Worm (Caenorhabditis elegans): ENCODE measurements around the gene ZK180.6.

ZK180.6 gene

ce11 chrIV:4482531-4482930, 42.3 kb downstream of the ZK180.6 start, which contains the start of gene M01H9.4 (continued):
- TF ChIP-seq jun-1 (tag; optimal IDR thresholded peaks at IDR 0.05): peak; percentile 70
- no peak for TF ChIP-seq nhr-25 (tag; optimal IDR thresholded peaks at IDR 0.05)
- TF ChIP-seq daf-12 (tag; optimal IDR thresholded peaks at IDR 0.05): no peak
- no peak for TF ChIP-seq snpc-4 (tag; optimal IDR thresholded peaks at IDR 0.05)
- TF ChIP-seq lin-39 (tag; optimal IDR thresholded peaks at IDR 0.05): no peak

ce11 chrIV:4481298-4481697, 43.5 kb downstream of the ZK180.6 start:
- TF ChIP-seq elt-2 (tag; optimal IDR thresholded peaks at IDR 0.05) (peak; percentile 59), pqm-1 (tag; optimal IDR thresholded peaks at IDR 0.05) (peak; percentile 22), ama-1 (optimal IDR thresholded peaks at IDR 0.05) (no peak)

ce11 chrIV:4480027-4480426, 44.8 kb downstream of the ZK180.6 start, which contains the start of gene M01H9.10:
M01H9.10 (minus strand) TSS chrIV:4480127.
- TF ChIP-seq mml-1 (tag; optimal IDR thresholded peaks at IDR 0.05) (no peak), lsy-12 (tag; optimal IDR thresholded peaks at IDR 0.05) (no peak), ztf-4 (tag; optimal IDR thresholded peaks at IDR 0.05) (no peak), elt-3 (tag; optimal IDR thresholded peaks at IDR 0.05) (no peak), snpc-4 (tag; optimal IDR thresholded peaks at IDR 0.05) (no peak), hmg-11 (tag; optimal IDR thresholded peaks at IDR 0.05) (no peak), egl-27 (tag; optimal IDR thresholded peaks at IDR 0.05) (no peak), zag-1 (tag; optimal IDR thresholded peaks at IDR 0.05) (no peak), nfya-1 (tag; optimal IDR thresholded peaks at IDR 0.05; ENCODE audit: insufficient read depth) (no peak), ceh-82 (tag; optimal IDR thresholded peaks at IDR 0.05) (no peak), ZK546.5 (tag; optimal IDR thresholded peaks at IDR 0.05) (no peak), ztf-11 (tag; optimal IDR thresholded peaks at IDR 0.05) (no peak), fkh-10 (GFP tag; optimal IDR thresholded peaks at IDR 0.05) (no peak), egl-5 (tag; optimal IDR thresholded peaks at IDR 0.05) (no peak), nhr-23 (tag; optimal IDR thresholded peaks at IDR 0.05) (no peak), unc-62 (GFP tag; optimal IDR thresholded peaks at IDR 0.05) (no peak), ceh-28 (tag; optimal IDR thresholded peaks at IDR 0.05) (no peak), fos-1 (tag; optimal IDR thresholded peaks at IDR 0.05) (no peak)

ce11 chrIV:4478612-4479011, 46.2 kb downstream of the ZK180.6 start:
- TF ChIP-seq nhr-76 (tag; optimal IDR thresholded peaks at IDR 0.05): no peak
- no peak for TF ChIP-seq daf-12 (tag; optimal IDR thresholded peaks at IDR 0.05)
- TF ChIP-seq ceh-28 (tag; optimal IDR thresholded peaks at IDR 0.05): no peak
- TF ChIP-seq aly-2 (tag; optimal IDR thresholded peaks at IDR 0.05): no peak
- no peak for TF ChIP-seq ceh-16 (tag; optimal IDR thresholded peaks at IDR 0.05)
- no peak for TF ChIP-seq unc-62 (GFP tag; optimal IDR thresholded peaks at IDR 0.05)
- peak; percentile 24 for TF ChIP-seq pha-4 (tag; optimal IDR thresholded peaks at IDR 0.05)
- TF ChIP-seq pqm-1 (tag; optimal IDR thresholded peaks at IDR 0.05): peak; percentile 31
- TF ChIP-seq unc-39 (tag; optimal IDR thresholded peaks at IDR 0.05): no peak
- no peak for TF ChIP-seq nhr-237 (tag; optimal IDR thresholded peaks at IDR 0.05)

- TF ChIP-seq ama-1 (optimal IDR thresholded peaks at IDR 0.05) (peak; percentile 70), elt-2 (tag; optimal IDR thresholded peaks at IDR 0.05) (peak; percentile 59), lsy-12 (tag; optimal IDR thresholded peaks at IDR 0.05) (peak; percentile 33), lin-39 (tag; optimal IDR thresholded peaks at IDR 0.05) (peak; percentile 71), snpc-4 (tag; optimal IDR thresholded peaks at IDR 0.05) (no peak), pqm-1 (tag; optimal IDR thresholded peaks at IDR 0.05) (peak; percentile 41), nhr-25 (tag; optimal IDR thresholded peaks at IDR 0.05) (peak; percentile 46), nhr-67 (tag; optimal IDR thresholded peaks at IDR 0.05) (no peak), pha-4 (tag; optimal IDR thresholded peaks at IDR 0.05) (peak; percentile 54), mml-1 (tag; optimal IDR thresholded peaks at IDR 0.05) (no peak), lin-15B (tag; optimal IDR thresholded peaks at IDR 0.05) (peak; percentile 13), mdl-1 (tag; optimal IDR thresholded peaks at IDR 0.05) (peak; percentile 63), nfya-1 (tag; optimal IDR thresholded peaks at IDR 0.05; ENCODE audit: insufficient read depth) (peak; percentile 64), ZK546.5 (tag; optimal IDR thresholded peaks at IDR 0.05) (no peak)
Measured at ce11 chrIV:4477009-4477471, 47.8 kb downstream of the ZK180.6 start, which contains the start of gene M01H9.3. M01H9.3 (minus strand) TSS chrIV:4477059.
